Fruit fly (Drosophila melanogaster): ENCODE measurements around the gene colt.

Gene colt

dm6 chr2L:2734215-2734614 lies 35.7 kb downstream of the colt start:
- TF ChIP-seq CG1832 (GFP tag; optimal IDR thresholded peaks at IDR 0.05) (no peak), CG15514 (GFP tag; optimal IDR thresholded peaks at IDR 0.05) (peak; percentile 45), sens-2 (GFP tag; IDR thresholded peaks at IDR 0.05) (no peak), ara (GFP tag; IDR thresholded peaks at IDR 0.05) (no peak), HLH3B (GFP tag; IDR thresholded peaks at IDR 0.05) (no peak), CG18011 (GFP tag; optimal IDR thresholded peaks at IDR 0.05) (peak; percentile 11), CG9727 (GFP tag; optimal IDR thresholded peaks at IDR 0.05) (peak; percentile 66), CG13123 (GFP tag; optimal IDR thresholded peaks at IDR 0.05) (no peak), Lim3 (GFP tag; IDR thresholded peaks at IDR 0.05) (no peak), CG42726 (GFP tag; IDR thresholded peaks at IDR 0.05; ENCODE audit: partially characterized antibody) (no peak), CG11504 (tag; optimal IDR thresholded peaks at IDR 0.05) (peak; percentile 65), Mes4 (GFP tag; optimal IDR thresholded peaks at IDR 0.05) (no peak), CG3838 (GFP tag; optimal IDR thresholded peaks at IDR 0.05) (no peak), gsb-n (tag; optimal IDR thresholded peaks at IDR 0.05) (no peak), zfh2 (GFP tag; optimal IDR thresholded peaks at IDR 0.05) (peak; percentile 74), CG30431 (GFP tag; optimal IDR thresholded peaks at IDR 0.05) (no peak), ken (GFP tag; IDR thresholded peaks at IDR 0.05) (no peak), ci (GFP tag; IDR thresholded peaks at IDR 0.05) (no peak), Optix (GFP tag; IDR thresholded peaks at IDR 0.05) (no peak), Ada2b (GFP tag; IDR thresholded peaks at IDR 0.05) (no peak), CG11456 (GFP tag; IDR thresholded peaks at IDR 0.05) (no peak), jumu (GFP tag; optimal IDR thresholded peaks at IDR 0.05) (no peak), Opbp (GFP tag; IDR thresholded peaks at IDR 0.05; ENCODE audit: partially characterized antibody) (no peak), CG11695 (GFP tag; IDR thresholded peaks at IDR 0.05) (peak; percentile 53; the same call in 1 of the 3 replicates), fru (optimal IDR thresholded peaks at IDR 0.05) (no peak), D (optimal IDR thresholded peaks at IDR 0.05) (no peak), D (GFP tag; optimal IDR thresholded peaks at IDR 0.05) (no peak), hb (GFP tag; IDR thresholded peaks at IDR 0.05; ENCODE audit: partially characterized antibody) (no peak), CG18764 (GFP tag; optimal IDR thresholded peaks at IDR 0.05) (no peak), bsh (GFP tag; optimal IDR thresholded peaks at IDR 0.05) (peak; percentile 12 to 74), CG7786 (GFP tag; optimal IDR thresholded peaks at IDR 0.05) (peak; percentile 42), E2f2 (GFP tag; IDR thresholded peaks at IDR 0.05) (peak; percentile 28; the same call in 1 of the 2 replicates), Nf-YB (GFP tag; optimal IDR thresholded peaks at IDR 0.05) (no peak), sna (GFP tag; IDR thresholded peaks at IDR 0.05; ENCODE audit: partially characterized antibody) (no peak), ems (GFP tag; optimal IDR thresholded peaks at IDR 0.05) (no peak), pros (GFP tag; optimal IDR thresholded peaks at IDR 0.05) (no peak), Max (GFP tag; optimal IDR thresholded peaks at IDR 0.05) (no peak), CG8089 (GFP tag; optimal IDR thresholded peaks at IDR 0.05) (no peak), B-H2 (GFP tag; optimal IDR thresholded peaks at IDR 0.05) (no peak), Sox100B (GFP tag; optimal IDR thresholded peaks at IDR 0.05) (no peak), z (GFP tag; IDR thresholded peaks at IDR 0.05) (no peak), ase (GFP tag; IDR thresholded peaks at IDR 0.05) (no peak), CG14667 (GFP tag; IDR thresholded peaks at IDR 0.05) (no peak), CG34376 (GFP tag; optimal IDR thresholded peaks at IDR 0.05) (no peak), sc (optimal IDR thresholded peaks at IDR 0.05) (no peak), sc (GFP tag; optimal IDR thresholded peaks at IDR 0.05) (no peak), pfk (GFP tag; optimal IDR thresholded peaks at IDR 0.05) (no peak), Hmx (GFP tag; optimal IDR thresholded peaks at IDR 0.05) (no peak), sisA (GFP tag; IDR thresholded peaks at IDR 0.05) (no peak), Sox102F (GFP tag; optimal IDR thresholded peaks at IDR 0.05) (peak; percentile 43), inv (GFP tag; IDR thresholded peaks at IDR 0.05; ENCODE audit: partially characterized antibody) (no peak), lola (GFP tag; optimal IDR thresholded peaks at IDR 0.05) (no peak)
